Worm (Caenorhabditis elegans) whole organism, L1 larva: Measurements from ENCODE around the gene M02D8.5.
"Not testable (repeated sequence)": the region's sequence is repeated elsewhere in the genome, so short reads cannot be mapped to it uniquely, and the experiment has no call there.

Source experiments
- C04F5.9 ChIP-seq: sonication (generic microtip); optimal IDR thresholded peaks from 2 replicates; lab custom pipeline; 2016; ENCODE audit warnings: missing genetic modification characterization, missing compliant biosample characterization
- C16A3.4 ChIP-seq: fragments of 150-350 bp; optimal IDR thresholded peaks from 2 replicates; lab custom pipeline; 2014; ENCODE audit warnings: missing biosample characterization, missing genetic modification characterization
- alr-1 ChIP-seq: fragments of 200-800 bp; sonication (Bioruptor generic); optimal IDR thresholded peaks from 2 replicates; lab custom pipeline; 2018; ENCODE audit warnings: borderline replicate concordance, mild to moderate bottlenecking, missing genetic modification characterization, missing compliant biosample characterization
- blmp-1 ChIP-seq: fragments of 150-350 bp; optimal IDR thresholded peaks from 2 replicates; lab custom pipeline; 2014; ENCODE audit warnings: missing biosample characterization, missing genetic modification characterization
- ceh-82 ChIP-seq, 3 experiments: fragments of 150-350 bp in 1 of 3; sonication (generic microtip) in 2 of 3; optimal IDR thresholded peaks; 2 replicates each; lab custom pipeline; 2014 to 2017; ENCODE audit warnings: missing biosample characterization in 3 of 3, missing genetic modification characterization in 3 of 3
- dpl-1 ChIP-seq, 3 experiments: fragments of 150-350 bp in 2 of 3; sonication (generic microtip) in 1 of 3; optimal IDR thresholded peaks; 2 replicates each; lab custom pipeline; 2014 to 2017; ENCODE audit warnings: missing biosample characterization in 3 of 3, missing genetic modification characterization in 3 of 3, missing genetic modification reagents in 3 of 3
- efl-1 ChIP-seq, 4 experiments: fragments of 150-350 bp; optimal IDR thresholded peaks in 3 of 4; peaks in 1 of 4; 1 replicate in 1 of 4; 2 replicates in 3 of 4; lab custom pipeline; 2014; ENCODE audit warnings: missing biosample characterization in 2 of 4, missing genetic modification characterization in 2 of 4, missing genetic modification reagents in 2 of 4
- fkh-4 ChIP-seq: sonication (generic microtip); optimal IDR thresholded peaks from 2 replicates; lab custom pipeline; 2016; ENCODE audit warnings: missing compliant biosample characterization, missing genetic modification characterization, borderline replicate concordance
- grh-1 ChIP-seq: fragments of 200-800 bp; sonication (Bioruptor generic); IDR thresholded peaks from 2 replicates; pipeline ENCODE4 v1.3.6; 2022; ENCODE audit warnings: missing genetic modification reagents, missing genetic modification characterization, missing compliant biosample characterization
- hpl-2 ChIP-seq: fragments of 150-350 bp; optimal IDR thresholded peaks from 2 replicates; lab custom pipeline; 2014; ENCODE audit warnings: missing biosample characterization, missing genetic modification reagents, missing genetic modification characterization
- irx-1 ChIP-seq: sonication (generic microtip); optimal IDR thresholded peaks from 2 replicates; lab custom pipeline; 2016; ENCODE audit warnings: missing genetic modification characterization, missing compliant biosample characterization
- lin-14 ChIP-seq: fragments of 200-800 bp; sonication (Bioruptor generic); optimal IDR thresholded peaks from 2 replicates; lab custom pipeline; 2018; ENCODE audit warnings: mild to moderate bottlenecking, missing genetic modification characterization, moderate library complexity, missing compliant biosample characterization
- lin-35 ChIP-seq, 2 experiments: fragments of 150-350 bp; optimal IDR thresholded peaks; 2 replicates each; lab custom pipeline; 2014; ENCODE audit warnings: missing biosample characterization in 2 of 2, missing genetic modification characterization in 2 of 2, missing genetic modification reagents in 2 of 2
- lir-3 ChIP-seq: sonication (generic microtip); optimal IDR thresholded peaks from 2 replicates; lab custom pipeline; 2016; ENCODE audit warnings: mild to moderate bottlenecking, missing genetic modification characterization, moderate library complexity, missing compliant biosample characterization; ENCODE audit not compliant: poor library complexity
- lsy-2 ChIP-seq, 2 experiments: fragments of 150-350 bp; optimal IDR thresholded peaks; 2 replicates each; lab custom pipeline; 2014; ENCODE audit warnings: missing biosample characterization in 2 of 2, missing genetic modification characterization in 2 of 2
- mab-9 ChIP-seq: fragments of 200-800 bp; sonication (Bioruptor generic); IDR thresholded peaks from 2 replicates; pipeline ENCODE4 v1.3.6; 2022; ENCODE audit warnings: missing genetic modification reagents, missing genetic modification characterization, missing compliant biosample characterization
- mdl-1 ChIP-seq, 2 experiments: fragments of 150-350 bp; optimal IDR thresholded peaks; 2 replicates each; lab custom pipeline; 2014 to 2017; ENCODE audit warnings: missing biosample characterization in 2 of 2, missing genetic modification characterization in 2 of 2, inconsistent platforms in 1 of 2
- mep-1 ChIP-seq: fragments of 150-350 bp; optimal IDR thresholded peaks from 2 replicates; lab custom pipeline; 2014; ENCODE audit warnings: missing biosample characterization, missing genetic modification characterization
- nhr-11 ChIP-seq: fragments of 150-350 bp; optimal IDR thresholded peaks from 2 replicates; lab custom pipeline; 2014; ENCODE audit warnings: missing biosample characterization, missing genetic modification characterization
- nhr-12 ChIP-seq: sonication (generic microtip); optimal IDR thresholded peaks from 2 replicates; lab custom pipeline; 2017; ENCODE audit warnings: missing biosample characterization, missing genetic modification characterization
- nhr-19 ChIP-seq: fragments of 200-800 bp; sonication (Bioruptor generic); conservative IDR thresholded peaks from 2 replicates; pipeline ENCODE4 v1.3.6; 2022; ENCODE audit warnings: missing genetic modification characterization, missing compliant biosample characterization
- nhr-20 ChIP-seq: sonication (generic microtip); optimal IDR thresholded peaks from 2 replicates; lab custom pipeline; 2016; ENCODE audit warnings: mild to moderate bottlenecking, missing genetic modification characterization, missing compliant biosample characterization
- nhr-47 ChIP-seq: sonication (generic microtip); optimal IDR thresholded peaks from 2 replicates; lab custom pipeline; 2016; ENCODE audit warnings: mild to moderate bottlenecking, missing genetic modification characterization, moderate library complexity, missing compliant biosample characterization
- nhr-71 ChIP-seq: sonication (generic microtip); optimal IDR thresholded peaks from 2 replicates; lab custom pipeline; 2016; ENCODE audit warnings: mild to moderate bottlenecking, missing genetic modification characterization, moderate library complexity, missing compliant biosample characterization
- pag-3 ChIP-seq: sonication (generic microtip); optimal IDR thresholded peaks from 2 replicates; lab custom pipeline; 2017; ENCODE audit warnings: missing genetic modification characterization, mild to moderate bottlenecking, missing compliant biosample characterization, antibody characterized with exemption, borderline replicate concordance; ENCODE audit not compliant: insufficient read depth
- pax-3 ChIP-seq: fragments of 200-800 bp; sonication (Bioruptor generic); optimal IDR thresholded peaks from 2 replicates; lab custom pipeline; 2018; ENCODE audit warnings: mild to moderate bottlenecking, missing genetic modification characterization, moderate library complexity, missing compliant biosample characterization
- rnt-1 ChIP-seq: sonication (generic microtip); optimal IDR thresholded peaks from 2 replicates; lab custom pipeline; 2016; ENCODE audit warnings: mild to moderate bottlenecking, missing genetic modification characterization, moderate library complexity, missing compliant biosample characterization
- skn-1 ChIP-seq: fragments of 150-350 bp; optimal IDR thresholded peaks from 2 replicates; lab custom pipeline; 2014; ENCODE audit warnings: missing biosample characterization, missing genetic modification characterization
- snu-23 ChIP-seq: sonication (generic microtip); optimal IDR thresholded peaks from 2 replicates; lab custom pipeline; 2016; ENCODE audit warnings: missing genetic modification characterization, missing compliant biosample characterization
- swsn-7 ChIP-seq: sonication (generic microtip); optimal IDR thresholded peaks from 2 replicates; lab custom pipeline; 2016; ENCODE audit warnings: missing genetic modification characterization, missing compliant biosample characterization
- unc-130 ChIP-seq: fragments of 150-350 bp; optimal IDR thresholded peaks from 2 replicates; lab custom pipeline; 2017; ENCODE audit warnings: missing biosample characterization, missing genetic modification characterization, inconsistent platforms
- unc-30 ChIP-seq: sonication (generic microtip); optimal IDR thresholded peaks from 2 replicates; lab custom pipeline; 2017; ENCODE audit warnings: missing biosample characterization, missing genetic modification characterization
- unc-62 ChIP-seq: fragments of 150-350 bp; optimal IDR thresholded peaks from 2 replicates; lab custom pipeline; 2014; ENCODE audit warnings: missing biosample characterization, missing genetic modification reagents, missing genetic modification characterization
- xbp-1 ChIP-seq: sonication (generic microtip); optimal IDR thresholded peaks from 2 replicates; lab custom pipeline; 2016; ENCODE audit warnings: missing genetic modification characterization, missing compliant biosample characterization
- ztf-4 ChIP-seq: fragments of 150-350 bp; optimal IDR thresholded peaks from 2 replicates; lab custom pipeline; 2014; ENCODE audit warnings: missing biosample characterization, missing genetic modification characterization

The M02D8.5 gene

ce11 chrX:8736965-8737464 lies 24.4 kb downstream of the M02D8.5 start, which contains the start of gene M02D8.3:
TSS of gene M02D8.3 (minus strand) at chrX:8737015.
- TF ChIP-seq nhr-20 (tag; lab: Kevin White, UChicago): peak; percentile 31
- TF ChIP-seq unc-30 (tag; lab: Kevin White, UChicago): no peak
- TF ChIP-seq xbp-1 (tag; lab: Kevin White, UChicago): peak; percentile 7
- no peak for TF ChIP-seq unc-130 (tag; lab: Kevin White, UChicago)
- TF ChIP-seq efl-1 (optimal IDR thresholded peaks at IDR 0.05; lab: Kevin White, UChicago): peak; percentile 44 to 63
- TF ChIP-seq efl-1 (GFP tag; optimal IDR thresholded peaks at IDR 0.05 in 1 of 2; lab: Kevin White, UChicago): peak; percentile 67 to 84
- TF ChIP-seq rnt-1 (tag; lab: Kevin White, UChicago): no peak
- peak; percentile 64 for TF ChIP-seq blmp-1 (tag; lab: Kevin White, UChicago)
- TF ChIP-seq nhr-11 (tag; lab: Kevin White, UChicago): no peak
- TF ChIP-seq dpl-1 (GFP tag; optimal IDR thresholded peaks at IDR 0.05; lab: Kevin White, UChicago): peak; percentile 60 to 78 (median 68)
- no peak for TF ChIP-seq hpl-2 (GFP tag; lab: Kevin White, UChicago)
- TF ChIP-seq pax-3: no peak
- TF ChIP-seq swsn-7 (tag; lab: Kevin White, UChicago): no peak
- TF ChIP-seq ztf-4 (tag; lab: Kevin White, UChicago): no peak
- no peak for TF ChIP-seq nhr-12 (tag; lab: Kevin White, UChicago)
- peak in 1 of 2 experiments; percentile 43 for TF ChIP-seq lsy-2 (tag; optimal IDR thresholded peaks at IDR 0.05; lab: Kevin White, UChicago)
- TF ChIP-seq lir-3 (tag; lab: Kevin White, UChicago): no peak
- no peak for TF ChIP-seq mdl-1 (tag; optimal IDR thresholded peaks at IDR 0.05; lab: Kevin White, UChicago)
- TF ChIP-seq lin-35 (GFP tag; optimal IDR thresholded peaks at IDR 0.05; lab: Kevin White, UChicago): peak; percentile 21 to 82
- peak; percentile 28 for TF ChIP-seq snu-23 (GFP tag; lab: Kevin White, UChicago)
- TF ChIP-seq mab-9 (GFP tag; lab: Robert Waterston, UW): no peak
- peak; percentile 80 for TF ChIP-seq lin-14 (GFP tag; lab: Kevin White, UChicago)
- no peak for TF ChIP-seq grh-1 (GFP tag; lab: Robert Waterston, UW)
- TF ChIP-seq C04F5.9: no peak
- no peak for TF ChIP-seq unc-62 (GFP tag; lab: Kevin White, UChicago)
- TF ChIP-seq irx-1 (tag; lab: Kevin White, UChicago): no peak
- TF ChIP-seq C16A3.4 (tag; lab: Kevin White, UChicago): peak; percentile 29
- peak; percentile 9 for TF ChIP-seq nhr-71 (tag; lab: Kevin White, UChicago)
- TF ChIP-seq fkh-4 (tag; lab: Kevin White, UChicago): no peak
- TF ChIP-seq mep-1 (tag; lab: Kevin White, UChicago): peak; percentile 21
- TF ChIP-seq pag-3 (tag; lab: Kevin White, UChicago): no peak
- TF ChIP-seq alr-1 (tag; lab: Kevin White, UChicago): no peak
- TF ChIP-seq skn-1 (tag; lab: Kevin White, UChicago): peak; percentile 25

ce11 chrX:8731822-8732221 lies 29.6 kb downstream of the M02D8.5 start, which contains the start of gene M02D8.6:
TSS of gene M02D8.6 (minus strand) at chrX:8731922.
- not testable (repeated sequence) for TF ChIP-seq ceh-82 (tag; optimal IDR thresholded peaks at IDR 0.05; lab: Kevin White, UChicago); pax-3; nhr-47 (tag; lab: Kevin White, UChicago)

DNA sequence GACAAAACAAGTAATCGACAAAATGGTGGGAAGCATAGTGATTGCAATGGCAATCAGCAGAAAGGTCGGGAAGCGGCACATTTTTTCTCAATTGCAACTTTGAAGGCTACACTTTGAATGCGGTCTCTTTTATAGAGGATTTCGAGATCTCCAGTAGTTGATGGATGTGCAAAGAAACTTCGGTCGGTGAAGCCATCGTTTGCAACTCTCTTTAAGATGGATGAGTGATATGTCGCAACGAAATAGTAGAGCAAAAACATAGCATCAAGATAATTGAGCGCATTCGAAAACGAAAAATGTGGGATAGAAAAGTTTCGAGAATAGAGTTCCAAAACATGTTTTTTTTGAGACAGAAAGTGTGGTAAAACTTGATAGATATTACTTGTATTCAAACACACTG lies 34.1 kb downstream of the M02D8.5 start, which contains the start of gene EGAP4.1:
TSS of gene EGAP4.1 (minus strand) at position 101 of the 400 bp plus-strand sequence.
- TF ChIP-seq unc-130 (tag; lab: Kevin White, UChicago) (no peak), nhr-19 (GFP tag; lab: Robert Waterston, UW) (0 out of 2 replicates have a peak, but pooled peaks have one; percentile 12), lin-14 (GFP tag; lab: Kevin White, UChicago) (peak; percentile 28), rnt-1 (tag; lab: Kevin White, UChicago) (peak; percentile 50), snu-23 (GFP tag; lab: Kevin White, UChicago) (peak; percentile 2)
